Worm (Caenorhabditis elegans) whole organism, L2 larva: ENCODE data around the gene srw-138.

Experiments
- F13H6.1 ChIP-seq: sonication (generic microtip); optimal IDR thresholded peaks from 2 replicates; lab custom pipeline; 2016; ENCODE audit warnings: missing genetic modification characterization, missing compliant biosample characterization
- Y55F3AM.14 ChIP-seq: fragments of 200-800 bp; sonication (Bioruptor generic); optimal IDR thresholded peaks from 2 replicates; lab custom pipeline; 2018; ENCODE audit warnings: mild to moderate bottlenecking, missing genetic modification characterization, missing compliant biosample characterization
- aly-2 ChIP-seq: fragments of 150-350 bp; optimal IDR thresholded peaks from 2 replicates; lab custom pipeline; 2014; ENCODE audit warnings: missing biosample characterization, missing genetic modification characterization
- ama-1 ChIP-seq: fragments of 150-350 bp; optimal IDR thresholded peaks from 2 replicates; lab custom pipeline; 2018; ENCODE audit warnings: inconsistent platforms
- blmp-1 ChIP-seq: sonication (generic microtip); optimal IDR thresholded peaks from 2 replicates; lab custom pipeline; 2017; ENCODE audit warnings: missing genetic modification characterization, mild to moderate bottlenecking, missing compliant biosample characterization, antibody characterized with exemption, moderate library complexity; ENCODE audit not compliant: insufficient read depth
- crh-2 ChIP-seq: sonication (generic microtip); optimal IDR thresholded peaks from 2 replicates; lab custom pipeline; 2017; ENCODE audit warnings: missing biosample characterization, missing genetic modification characterization
- egl-27 ChIP-seq: sonication (generic microtip); optimal IDR thresholded peaks from 3 replicates; lab custom pipeline; 2017; ENCODE audit warnings: missing biosample characterization, missing genetic modification reagents, missing genetic modification characterization
- elt-3 ChIP-seq: sonication (generic microtip); optimal IDR thresholded peaks from 2 replicates; lab custom pipeline; 2017; ENCODE audit warnings: missing biosample characterization, missing genetic modification characterization
- fos-1 ChIP-seq: fragments of 150-350 bp; optimal IDR thresholded peaks from 2 replicates; lab custom pipeline; 2014; ENCODE audit warnings: missing biosample characterization, missing genetic modification characterization
- lin-11 ChIP-seq: fragments of 150-350 bp; sonication (generic microtip); optimal IDR thresholded peaks from 2 replicates; lab custom pipeline; 2014; ENCODE audit warnings: missing biosample characterization, missing genetic modification characterization, inconsistent platforms, mixed read lengths
- lin-13 ChIP-seq: fragments of 150-350 bp; optimal IDR thresholded peaks from 2 replicates; lab custom pipeline; 2014; ENCODE audit warnings: missing biosample characterization, missing genetic modification reagents, missing genetic modification characterization
- lin-39 ChIP-seq: fragments of 150-350 bp; optimal IDR thresholded peaks from 2 replicates; lab custom pipeline; 2014; ENCODE audit warnings: missing biosample characterization, missing genetic modification reagents, missing genetic modification characterization
- lsy-2 ChIP-seq, 2 experiments: fragments of 150-350 bp in 1 of 2; sonication (generic microtip) in 1 of 2; optimal IDR thresholded peaks; 2 replicates each; lab custom pipeline; 2014 to 2017; ENCODE audit warnings: missing biosample characterization in 2 of 2, missing genetic modification characterization in 2 of 2
- mab-5 ChIP-seq: fragments of 150-350 bp; optimal IDR thresholded peaks from 2 replicates; lab custom pipeline; 2014; ENCODE audit warnings: missing biosample characterization, missing genetic modification characterization
- mbf-1 ChIP-seq: sonication (generic microtip); optimal IDR thresholded peaks from 2 replicates; lab custom pipeline; 2017; ENCODE audit warnings: missing biosample characterization, missing genetic modification characterization
- mdl-1 ChIP-seq, 2 experiments: fragments of 150-350 bp in 1 of 2; sonication (generic microtip) in 1 of 2; optimal IDR thresholded peaks; 2 replicates each; lab custom pipeline; 2017; ENCODE audit warnings: missing biosample characterization in 2 of 2, missing genetic modification characterization in 2 of 2
- nhr-10 ChIP-seq: sonication (generic microtip); optimal IDR thresholded peaks from 2 replicates; lab custom pipeline; 2017; ENCODE audit warnings: missing biosample characterization, missing genetic modification characterization
- nhr-11 ChIP-seq: fragments of 150-350 bp; optimal IDR thresholded peaks from 2 replicates; lab custom pipeline; 2014; ENCODE audit warnings: missing biosample characterization, missing genetic modification characterization
- nhr-12 ChIP-seq: fragments of 150-350 bp; optimal IDR thresholded peaks from 2 replicates; lab custom pipeline; 2014; ENCODE audit warnings: missing biosample characterization, missing genetic modification characterization
- nhr-21 ChIP-seq: fragments of 150-350 bp; optimal IDR thresholded peaks from 2 replicates; lab custom pipeline; 2014; ENCODE audit warnings: missing biosample characterization, missing genetic modification characterization
- nhr-23 ChIP-seq: fragments of 150-350 bp; optimal IDR thresholded peaks from 2 replicates; lab custom pipeline; 2014; ENCODE audit warnings: missing biosample characterization, missing genetic modification reagents, missing genetic modification characterization
- nhr-237 ChIP-seq: fragments of 150-350 bp; optimal IDR thresholded peaks from 2 replicates; lab custom pipeline; 2014; ENCODE audit warnings: missing biosample characterization, missing genetic modification characterization
- nhr-25 ChIP-seq: fragments of 150-350 bp; sonication (generic microtip); optimal IDR thresholded peaks from 3 replicates; lab custom pipeline; 2014; ENCODE audit warnings: missing biosample characterization, missing genetic modification characterization
- nhr-6 ChIP-seq: fragments of 150-350 bp; optimal IDR thresholded peaks from 2 replicates; lab custom pipeline; 2014; ENCODE audit warnings: missing biosample characterization, missing genetic modification characterization
- nhr-77 ChIP-seq: fragments of 150-350 bp; optimal IDR thresholded peaks from 2 replicates; lab custom pipeline; 2014; ENCODE audit warnings: missing biosample characterization, missing genetic modification characterization
- peb-1 ChIP-seq: fragments of 150-350 bp; optimal IDR thresholded peaks from 2 replicates; lab custom pipeline; 2014; ENCODE audit warnings: missing biosample characterization, missing genetic modification characterization
- sem-4 ChIP-seq: fragments of 150-350 bp; optimal IDR thresholded peaks from 2 replicates; lab custom pipeline; 2014; ENCODE audit warnings: missing biosample characterization, missing genetic modification reagents, missing genetic modification characterization
- skn-1 ChIP-seq: sonication (generic microtip); optimal IDR thresholded peaks from 2 replicates; lab custom pipeline; 2017; ENCODE audit warnings: missing biosample characterization, missing genetic modification characterization
- sma-3 ChIP-seq: sonication (generic microtip); optimal IDR thresholded peaks from 2 replicates; lab custom pipeline; 2016; ENCODE audit warnings: missing genetic modification reagents, missing genetic modification characterization, missing compliant biosample characterization
- sma-9 ChIP-seq, 2 experiments: fragments of 150-350 bp in 1 of 2; sonication (generic microtip) in 1 of 2; optimal IDR thresholded peaks; 2 replicates each; lab custom pipeline; 2014 to 2016; ENCODE audit warnings: missing genetic modification characterization in 2 of 2, mild to moderate bottlenecking in 1 of 2, missing biosample characterization in 1 of 2, missing compliant biosample characterization in 1 of 2, missing genetic modification reagents in 1 of 2, moderate library complexity in 1 of 2
- unc-55 ChIP-seq: fragments of 150-350 bp; sonication (generic microtip); optimal IDR thresholded peaks from 3 replicates; lab custom pipeline; 2014; ENCODE audit warnings: missing biosample characterization, missing genetic modification reagents, missing genetic modification characterization
- unc-62 ChIP-seq: fragments of 150-350 bp; optimal IDR thresholded peaks from 2 replicates; lab custom pipeline; 2014; ENCODE audit warnings: missing biosample characterization, missing genetic modification reagents, missing genetic modification characterization
- zag-1 ChIP-seq: fragments of 150-350 bp; optimal IDR thresholded peaks from 2 replicates; lab custom pipeline; 2014; ENCODE audit warnings: missing biosample characterization, missing genetic modification characterization
- ztf-1 ChIP-seq: fragments of 200-800 bp; sonication (Bioruptor generic); conservative IDR thresholded peaks from 2 replicates; pipeline ENCODE4 v1.3.6; 2022; ENCODE audit warnings: missing genetic modification characterization, missing compliant biosample characterization
- ztf-11 ChIP-seq: sonication (generic microtip); optimal IDR thresholded peaks from 2 replicates; lab custom pipeline; 2017; ENCODE audit warnings: missing biosample characterization, missing genetic modification characterization
- ztf-4 ChIP-seq: fragments of 150-350 bp; optimal IDR thresholded peaks from 2 replicates; lab custom pipeline; 2014; ENCODE audit warnings: missing biosample characterization, missing genetic modification characterization

The srw-138 gene

ce11 chrV:2934075-2934474, 28.8 kb downstream of the srw-138 start, which contains the start of gene srh-247:
TSS of gene srh-247 (minus strand) at chrV:2934175.
- TF ChIP-seq zag-1 (tag; lab: Kevin White, UChicago): no peak
- no peak for TF ChIP-seq unc-55 (GFP tag; lab: Kevin White, UChicago)
- TF ChIP-seq nhr-10 (tag; lab: Kevin White, UChicago): no peak
- TF ChIP-seq nhr-237 (tag; lab: Kevin White, UChicago): no peak
- TF ChIP-seq ztf-1 (GFP tag; lab: Robert Waterston, UW): no peak
- TF ChIP-seq ztf-4 (tag; lab: Kevin White, UChicago): no peak
- no peak for TF ChIP-seq blmp-1 (tag; lab: Kevin White, UChicago)
- TF ChIP-seq skn-1: no peak
- TF ChIP-seq ztf-11 (tag; lab: Kevin White, UChicago): no peak
- TF ChIP-seq elt-3 (tag; lab: Kevin White, UChicago): no peak
- TF ChIP-seq lsy-2 (tag; optimal IDR thresholded peaks at IDR 0.05; lab: Kevin White, UChicago): no peak

ce11 chrV:2931252-2931651, 31.6 kb downstream of the srw-138 start, which contains the start of gene C31B8.1:
TSS of gene C31B8.1 (plus strand) at chrV:2931552.
- no peak for TF ChIP-seq unc-62 (GFP tag; lab: Kevin White, UChicago)
- no peak for TF ChIP-seq nhr-21 (tag; lab: Kevin White, UChicago)
- TF ChIP-seq blmp-1 (tag; lab: Kevin White, UChicago): no peak
- no peak for TF ChIP-seq lin-39 (tag; lab: Kevin White, UChicago)
- TF ChIP-seq fos-1 (tag; lab: Kevin White, UChicago): no peak
- no peak for TF ChIP-seq nhr-25
- no peak for TF ChIP-seq Y55F3AM.14 (GFP tag; lab: Kevin White, UChicago)
- no peak for TF ChIP-seq skn-1
- TF ChIP-seq aly-2: no peak
- TF ChIP-seq lin-13 (GFP tag; lab: Kevin White, UChicago): no peak
- TF ChIP-seq mbf-1 (tag; lab: Kevin White, UChicago): no peak
- no peak for TF ChIP-seq ama-1 (lab: Kevin White, UChicago)
- no peak for TF ChIP-seq nhr-77 (tag; lab: Kevin White, UChicago)
- TF ChIP-seq F13H6.1 (tag; lab: Kevin White, UChicago): no peak
- TF ChIP-seq nhr-12 (tag; lab: Kevin White, UChicago): no peak

- no peak for TF ChIP-seq mdl-1 (tag; optimal IDR thresholded peaks at IDR 0.05; lab: Kevin White, UChicago)
- no peak for TF ChIP-seq sem-4
Observed at ce11 chrV:2929753-2930152, 33.1 kb downstream of the srw-138 start, which contains the start of gene C31B8.16. TSS of gene C31B8.16 (plus strand) at chrV:2930053.

ce11 chrV:2927553-2927952, 35.3 kb downstream of the srw-138 start, which contains the start of gene C31B8.12:
TSS of gene C31B8.12 (minus strand) at chrV:2927653.
- TF ChIP-seq Y55F3AM.14 (GFP tag; lab: Kevin White, UChicago): no peak
- TF ChIP-seq nhr-21 (tag; lab: Kevin White, UChicago): no peak
- TF ChIP-seq mab-5 (tag; lab: Kevin White, UChicago): no peak
- no peak for TF ChIP-seq mbf-1 (tag; lab: Kevin White, UChicago)
- TF ChIP-seq nhr-23: no peak
- no peak for TF ChIP-seq nhr-12 (tag; lab: Kevin White, UChicago)
- TF ChIP-seq lsy-2 (tag; optimal IDR thresholded peaks at IDR 0.05; lab: Kevin White, UChicago): no peak
- TF ChIP-seq nhr-10 (tag; lab: Kevin White, UChicago): no peak
- TF ChIP-seq lin-39 (tag; lab: Kevin White, UChicago): no peak
- no peak for TF ChIP-seq sma-3 (GFP tag; lab: Kevin White, UChicago)
- no peak for TF ChIP-seq lin-13 (GFP tag; lab: Kevin White, UChicago)
- TF ChIP-seq sem-4: no peak
- TF ChIP-seq zag-1 (tag; lab: Kevin White, UChicago): no peak
- no peak for TF ChIP-seq lin-11 (tag; lab: Kevin White, UChicago)
- no peak for TF ChIP-seq nhr-6 (tag; lab: Kevin White, UChicago)
- no peak for TF ChIP-seq egl-27
- TF ChIP-seq nhr-11 (tag; lab: Kevin White, UChicago): no peak

- TF ChIP-seq unc-62 (GFP tag; lab: Kevin White, UChicago) (no peak), mab-5 (tag; lab: Kevin White, UChicago) (no peak), sma-3 (GFP tag; lab: Kevin White, UChicago) (no peak), nhr-237 (tag; lab: Kevin White, UChicago) (no peak), crh-2 (tag; lab: Kevin White, UChicago) (no peak), mdl-1 (tag; optimal IDR thresholded peaks at IDR 0.05; lab: Kevin White, UChicago) (no peak), sma-9 (GFP tag; optimal IDR thresholded peaks at IDR 0.05; lab: Kevin White, UChicago) (no peak), sma-9 (tag; optimal IDR thresholded peaks at IDR 0.05; lab: Kevin White, UChicago) (no peak), peb-1 (tag; lab: Kevin White, UChicago) (no peak), nhr-11 (tag; lab: Kevin White, UChicago) (no peak), aly-2 (no peak), ztf-1 (GFP tag; lab: Robert Waterston, UW) (no peak), sem-4 (no peak)
- TF ChIP-seq, all 48 proteins: peak for 0
Observed at ce11 chrV:2922594-2922993, 40.3 kb downstream of the srw-138 start, which contains the start of gene srh-38. TSS of gene srh-38 (minus strand) at chrV:2922694.
